Worm (Caenorhabditis elegans) whole organism, young adult: ENCODE measurements around the gene tin-10.

Experiments used
- B0035.1 ChIP-seq: sonication (generic microtip); optimal IDR thresholded peaks from 2 replicates; lab custom pipeline; 2016; ENCODE audit warnings: missing genetic modification characterization, mild to moderate bottlenecking, missing compliant biosample characterization, missing genotype, missing genetic modification reagents
- B0336.3 ChIP-seq: fragments of 200-800 bp; sonication (Bioruptor generic); IDR thresholded peaks from 2 replicates; pipeline ENCODE4 v1.3.6; 2022; ENCODE audit warnings: missing genetic modification characterization, missing compliant biosample characterization
- D2030.7 ChIP-seq: fragments of 200-800 bp; sonication (Bioruptor generic); IDR thresholded peaks from 2 replicates; pipeline ENCODE4 v1.3.6; 2022; ENCODE audit warnings: missing genetic modification reagents, missing genetic modification characterization, missing compliant biosample characterization
- F22D6.2 ChIP-seq: sonication (generic microtip); optimal IDR thresholded peaks from 2 replicates; lab custom pipeline; 2016; ENCODE audit warnings: mild to moderate bottlenecking, missing genetic modification characterization, missing compliant biosample characterization
- F33H1.4 ChIP-seq: fragments of 200-800 bp; sonication (Bioruptor generic); IDR thresholded peaks from 2 replicates; pipeline ENCODE4 v1.3.6; 2022; ENCODE audit warnings: missing genetic modification reagents, missing genetic modification characterization, missing compliant biosample characterization
- F49E8.2 ChIP-seq: sonication (generic microtip); optimal IDR thresholded peaks from 3 replicates; lab custom pipeline; 2017; ENCODE audit warnings: missing genetic modification characterization, mild to moderate bottlenecking, missing compliant biosample characterization, antibody characterized with exemption, moderate library complexity; ENCODE audit not compliant: insufficient read depth
- F52B5.7 ChIP-seq: sonication (generic microtip); optimal IDR thresholded peaks from 2 replicates; lab custom pipeline; 2016; ENCODE audit warnings: mild to moderate bottlenecking, missing genetic modification characterization, missing compliant biosample characterization
- F57A8.1 ChIP-seq: fragments of 200-800 bp; sonication (Bioruptor generic); optimal IDR thresholded peaks from 2 replicates; lab custom pipeline; 2018; ENCODE audit warnings: mild to moderate bottlenecking, missing genetic modification characterization, moderate library complexity, missing compliant biosample characterization
- K12H6.12 ChIP-seq: fragments of 200-800 bp; sonication (Bioruptor generic); optimal IDR thresholded peaks from 2 replicates; lab custom pipeline; 2018; ENCODE audit warnings: mild to moderate bottlenecking, missing genetic modification characterization, missing compliant biosample characterization
- T26A5.8 ChIP-seq: sonication (generic microtip); optimal IDR thresholded peaks from 2 replicates; lab custom pipeline; 2016; ENCODE audit warnings: missing genetic modification characterization, missing compliant biosample characterization
- Y53F4B.3 ChIP-seq: fragments of 200-800 bp; sonication (Bioruptor generic); IDR thresholded peaks from 2 replicates; pipeline ENCODE4 v1.3.6; 2022; ENCODE audit warnings: missing genetic modification reagents, missing genetic modification characterization, missing compliant biosample characterization
- Y67H2A.10 ChIP-seq: fragments of 200-800 bp; sonication (Bioruptor generic); conservative IDR thresholded peaks from 2 replicates; pipeline ENCODE4 v1.3.6; 2022; ENCODE audit warnings: missing genetic modification reagents, missing genetic modification characterization, missing compliant biosample characterization
- Y79H2A.3 ChIP-seq: fragments of 200-800 bp; sonication (Bioruptor generic); conservative IDR thresholded peaks from 2 replicates; pipeline ENCODE4 v1.3.6; 2022; ENCODE audit warnings: missing genetic modification reagents, missing genetic modification characterization, missing compliant biosample characterization
- Y95B8A.8 ChIP-seq: fragments of 200-800 bp; sonication (Bioruptor generic); IDR thresholded peaks from 2 replicates; pipeline ENCODE4 v1.3.6; 2022; ENCODE audit warnings: missing genetic modification reagents, missing genetic modification characterization, missing compliant biosample characterization
- aptf-3 ChIP-seq: fragments of 200-800 bp; sonication (Bioruptor generic); IDR thresholded peaks from 2 replicates; pipeline ENCODE4 v1.3.6; 2022; ENCODE audit warnings: missing genetic modification characterization, missing compliant biosample characterization
- athp-1 ChIP-seq: sonication (generic microtip); optimal IDR thresholded peaks from 2 replicates; lab custom pipeline; 2017; ENCODE audit warnings: mild to moderate bottlenecking, missing genetic modification characterization, missing compliant biosample characterization
- attf-5 ChIP-seq: fragments of 200-800 bp; sonication (Bioruptor generic); optimal IDR thresholded peaks from 2 replicates; lab custom pipeline; 2018; ENCODE audit warnings: mild to moderate bottlenecking, missing genetic modification characterization, missing compliant biosample characterization
- attf-6 ChIP-seq: fragments of 200-800 bp; sonication (Bioruptor generic); IDR thresholded peaks from 2 replicates; pipeline ENCODE4 v1.3.6; 2022; ENCODE audit warnings: missing genetic modification reagents, missing genetic modification characterization, missing compliant biosample characterization
- bed-1 ChIP-seq: fragments of 200-800 bp; sonication (Bioruptor generic); IDR thresholded peaks from 2 replicates; pipeline ENCODE4 v1.3.6; 2022; ENCODE audit warnings: missing genetic modification reagents, missing genetic modification characterization, missing compliant biosample characterization
- ccch-3 ChIP-seq: fragments of 200-800 bp; sonication (Bioruptor generic); optimal IDR thresholded peaks from 2 replicates; lab custom pipeline; 2018; ENCODE audit warnings: mild to moderate bottlenecking, missing genetic modification characterization, missing compliant biosample characterization
- cebp-1 ChIP-seq, 2 experiments: fragments of 200-800 bp in 1 of 2; sonication (Bioruptor generic) in 1 of 2; sonication (generic microtip) in 1 of 2; IDR thresholded peaks in 1 of 2; optimal IDR thresholded peaks in 1 of 2; 2 replicates each; pipeline versions ENCODE4 v1.3.6 to Lab custom; 2017 to 2022; ENCODE audit warnings: missing compliant biosample characterization in 2 of 2, missing genetic modification characterization in 2 of 2, mild to moderate bottlenecking in 1 of 2, missing genetic modification reagents in 1 of 2, moderate library complexity in 1 of 2
- ceh-100 ChIP-seq: fragments of 200-800 bp; sonication (Bioruptor generic); IDR thresholded peaks from 2 replicates; pipeline ENCODE4 v1.3.6; 2022; ENCODE audit warnings: missing genetic modification reagents, missing genetic modification characterization, missing compliant biosample characterization
- ceh-27 ChIP-seq: fragments of 200-800 bp; sonication (Bioruptor generic); optimal IDR thresholded peaks from 2 replicates; lab custom pipeline; 2018; ENCODE audit warnings: mild to moderate bottlenecking, missing genetic modification characterization, moderate library complexity, missing compliant biosample characterization
- die-1 ChIP-seq: sonication (generic microtip); optimal IDR thresholded peaks from 2 replicates; lab custom pipeline; 2016; ENCODE audit warnings: missing genotype, mild to moderate bottlenecking, missing genetic modification characterization, missing compliant biosample characterization
- efl-1 ChIP-seq: fragments of 150-350 bp; optimal IDR thresholded peaks from 2 replicates; lab custom pipeline; 2014; ENCODE audit warnings: missing biosample characterization, missing genetic modification reagents, missing genetic modification characterization
- egrh-3 ChIP-seq: fragments of 200-800 bp; sonication (Bioruptor generic); IDR thresholded peaks from 2 replicates; pipeline ENCODE4 v1.3.6; 2022; ENCODE audit warnings: missing genetic modification reagents, missing genetic modification characterization, missing compliant biosample characterization
- ets-4 ChIP-seq: fragments of 200-800 bp; sonication (Bioruptor generic); optimal IDR thresholded peaks from 2 replicates; lab custom pipeline; 2018; ENCODE audit warnings: mild to moderate bottlenecking, missing genetic modification characterization, missing compliant biosample characterization
- gei-17 ChIP-seq: fragments of 200-800 bp; sonication (Bioruptor generic); optimal IDR thresholded peaks from 2 replicates; lab custom pipeline; 2018; ENCODE audit warnings: mild to moderate bottlenecking, missing genetic modification characterization, missing compliant biosample characterization
- hlh-26 ChIP-seq: fragments of 200-800 bp; sonication (Bioruptor generic); conservative IDR thresholded peaks from 2 replicates; pipeline ENCODE4 v1.3.6; 2022; ENCODE audit warnings: missing genetic modification reagents, missing genetic modification characterization, missing compliant biosample characterization
- hmg-1.2 ChIP-seq: fragments of 200-800 bp; sonication (Bioruptor generic); IDR thresholded peaks from 2 replicates; pipeline ENCODE4 v1.3.6; 2022; ENCODE audit warnings: missing genetic modification reagents, missing genetic modification characterization, missing compliant biosample characterization
- lag-1 ChIP-seq: fragments of 200-800 bp; sonication (Bioruptor generic); IDR thresholded peaks from 2 replicates; pipeline ENCODE4 v1.3.6; 2022; ENCODE audit warnings: missing genetic modification reagents, missing genetic modification characterization, missing compliant biosample characterization
- let-526 ChIP-seq: fragments of 200-800 bp; sonication (Bioruptor generic); IDR thresholded peaks from 2 replicates; pipeline ENCODE4 v1.3.6; 2022; ENCODE audit warnings: missing genetic modification reagents, missing genetic modification characterization, missing compliant biosample characterization
- let-607 ChIP-seq, 2 experiments: fragments of 200-800 bp in 1 of 2; sonication (Bioruptor generic) in 1 of 2; sonication (generic microtip) in 1 of 2; optimal IDR thresholded peaks; 2 replicates each; lab custom pipeline; 2016 to 2018; ENCODE audit warnings: mild to moderate bottlenecking in 2 of 2, missing compliant biosample characterization in 2 of 2, missing genetic modification characterization in 2 of 2, moderate library complexity in 2 of 2, missing genotype in 1 of 2
- lin-40 ChIP-seq: sonication (generic microtip); optimal IDR thresholded peaks from 2 replicates; lab custom pipeline; 2016; ENCODE audit warnings: missing genetic modification characterization, mild to moderate bottlenecking, missing compliant biosample characterization, missing genotype, missing genetic modification reagents
- lin-54 ChIP-seq: fragments of 200-800 bp; sonication (Bioruptor generic); optimal IDR thresholded peaks from 2 replicates; lab custom pipeline; 2018; ENCODE audit warnings: mild to moderate bottlenecking, missing genetic modification characterization, missing compliant biosample characterization
- lsy-27 ChIP-seq: sonication (generic microtip); optimal IDR thresholded peaks from 2 replicates; lab custom pipeline; 2017; ENCODE audit warnings: missing genetic modification characterization, mild to moderate bottlenecking, missing compliant biosample characterization, antibody characterized with exemption, missing genotype, borderline replicate concordance; ENCODE audit not compliant: insufficient read depth
- madf-8 ChIP-seq: fragments of 200-800 bp; sonication (Bioruptor generic); conservative IDR thresholded peaks from 2 replicates; pipeline ENCODE4 v1.3.6; 2022; ENCODE audit warnings: missing genetic modification reagents, missing genetic modification characterization, missing compliant biosample characterization
- nhr-179 ChIP-seq: sonication (generic microtip); optimal IDR thresholded peaks from 2 replicates; lab custom pipeline; 2016; ENCODE audit warnings: mild to moderate bottlenecking, missing genetic modification characterization, missing compliant biosample characterization
- nhr-80 ChIP-seq: sonication (generic microtip); optimal IDR thresholded peaks from 2 replicates; lab custom pipeline; 2016; ENCODE audit warnings: missing genetic modification characterization, missing compliant biosample characterization
- nhr-90 ChIP-seq: sonication (generic microtip); optimal IDR thresholded peaks from 2 replicates; lab custom pipeline; 2016; ENCODE audit warnings: missing genotype, mild to moderate bottlenecking, missing genetic modification characterization, missing compliant biosample characterization
- rcor-1 ChIP-seq: fragments of 200-800 bp; sonication (Bioruptor generic); IDR thresholded peaks from 2 replicates; pipeline ENCODE4 v1.3.6; 2022; ENCODE audit warnings: missing genetic modification reagents, missing genetic modification characterization, missing compliant biosample characterization
- repo-1 ChIP-seq: sonication (generic microtip); optimal IDR thresholded peaks from 2 replicates; lab custom pipeline; 2017; ENCODE audit warnings: mild to moderate bottlenecking, missing genetic modification characterization, missing compliant biosample characterization
- tbp1 ChIP-seq: fragments of 200-800 bp; sonication (Bioruptor generic); optimal IDR thresholded peaks from 2 replicates; lab custom pipeline; 2018; ENCODE audit warnings: mild to moderate bottlenecking, missing genetic modification characterization, missing compliant biosample characterization
- unc-62 ChIP-seq: fragments of 150-350 bp; optimal IDR thresholded peaks from 2 replicates; lab custom pipeline; 2014; ENCODE audit warnings: missing biosample characterization, missing genetic modification reagents, missing genetic modification characterization
- zfh-2 ChIP-seq: fragments of 200-800 bp; sonication (Bioruptor generic); conservative IDR thresholded peaks from 2 replicates; pipeline ENCODE4 v1.3.6; 2022; ENCODE audit warnings: missing genetic modification reagents, missing genetic modification characterization, missing compliant biosample characterization
- ztf-6 ChIP-seq: fragments of 200-800 bp; sonication (Bioruptor generic); IDR thresholded peaks from 2 replicates; pipeline ENCODE4 v1.3.6; 2022; ENCODE audit warnings: missing genetic modification reagents, missing genetic modification characterization, missing compliant biosample characterization

Gene tin-10

ce11 chrIII:11500647-11501046 is 2.0 kb downstream of the tin-10 start, which contains the start of gene nars-2:
Gene nars-2, minus strand, starts transcription at chrIII:11500747.
- no peak for TF ChIP-seq hmg-1.2 (GFP tag; lab: Robert Waterston, UW)
- no peak for TF ChIP-seq let-526 (GFP tag; lab: Robert Waterston, UW)
- TF ChIP-seq F22D6.2 (tag; lab: Kevin White, UChicago), result no peak
- TF ChIP-seq K12H6.12, result no peak
- no peak for TF ChIP-seq ceh-27 (GFP tag; lab: Kevin White, UChicago)
- no peak for TF ChIP-seq B0336.3

ce11 chrIII:11496496-11496895 is 6.2 kb downstream of the tin-10 start, which contains the start of gene Y66D12A.24:
Gene Y66D12A.24, plus strand, starts transcription at chrIII:11496865.
- TF ChIP-seq lin-54 (no peak), F49E8.2 (tag; lab: Kevin White, UChicago) (no peak), F57A8.1 (GFP tag; lab: Kevin White, UChicago) (no peak), ztf-6 (GFP tag; lab: Robert Waterston, UW) (no peak), gei-17 (no peak), Y79H2A.3 (GFP tag; lab: Robert Waterston, UW) (no peak), Y95B8A.8 (GFP tag; lab: Robert Waterston, UW) (no peak), T26A5.8 (tag; lab: Kevin White, UChicago) (no peak), attf-5 (GFP tag; lab: Kevin White, UChicago) (peak; percentile 58), D2030.7 (GFP tag; lab: Robert Waterston, UW) (no peak), repo-1 (tag; lab: Kevin White, UChicago) (no peak), ccch-3 (no peak), let-607 (tag; optimal IDR thresholded peaks at IDR 0.05; lab: Kevin White, UChicago) (no peak), F52B5.7 (no peak), rcor-1 (no peak), lsy-27 (no peak), cebp-1 (GFP tag; IDR thresholded peaks at IDR 0.05; lab: Robert Waterston, UW) (no peak), cebp-1 (tag; optimal IDR thresholded peaks at IDR 0.05; lab: Kevin White, UChicago) (peak; percentile 53), hlh-26 (GFP tag; lab: Robert Waterston, UW) (no peak), Y53F4B.3 (GFP tag; lab: Robert Waterston, UW) (no peak), B0035.1 (no peak), B0336.3 (no peak), madf-8 (no peak), zfh-2 (GFP tag; lab: Robert Waterston, UW) (0 out of 2 replicates have a peak, but pooled peaks have one; percentile 22), nhr-90 (tag; lab: Kevin White, UChicago) (peak; percentile 1), attf-6 (GFP tag; lab: Robert Waterston, UW) (no peak), lin-40 (tag; lab: Kevin White, UChicago) (peak; percentile 30), tbp1 (GFP tag; lab: Kevin White, UChicago) (peak; percentile 40), die-1 (tag; lab: Kevin White, UChicago) (no peak), egrh-3 (peak; percentile 59), bed-1 (GFP tag; lab: Robert Waterston, UW) (no peak), unc-62 (GFP tag; lab: Kevin White, UChicago) (peak; percentile 7), efl-1 (GFP tag; lab: Kevin White, UChicago) (no peak), aptf-3 (no peak), ceh-27 (GFP tag; lab: Kevin White, UChicago) (no peak), F22D6.2 (tag; lab: Kevin White, UChicago) (no peak), F33H1.4 (no peak), hmg-1.2 (GFP tag; lab: Robert Waterston, UW) (peak; percentile 32; the same call in 1 of the 2 replicates), K12H6.12 (no peak), lag-1 (GFP tag; lab: Robert Waterston, UW) (no peak), nhr-80 (tag; lab: Kevin White, UChicago) (peak; percentile 91), ets-4 (GFP tag; lab: Kevin White, UChicago) (no peak), nhr-179 (tag; lab: Kevin White, UChicago) (no peak), Y67H2A.10 (GFP tag; lab: Robert Waterston, UW) (no peak), athp-1 (no peak), ceh-100 (no peak)
